Worm (Caenorhabditis elegans): ENCODE data around the gene F58G1.7.

Gene F58G1.7

ce11 chrII:12985813-12986212, 37.8 kb upstream of the F58G1.7 start:
- no peak for TF ChIP-seq nhr-67 (tag; optimal IDR thresholded peaks at IDR 0.05)
- TF ChIP-seq nhr-237 (tag; optimal IDR thresholded peaks at IDR 0.05), result no peak
- TF ChIP-seq unc-62 (GFP tag; optimal IDR thresholded peaks at IDR 0.05), result no peak
- TF ChIP-seq nfya-1 (tag; optimal IDR thresholded peaks at IDR 0.05; ENCODE audit: insufficient read depth), result no peak
- no peak for TF ChIP-seq skn-1 (tag; optimal IDR thresholded peaks at IDR 0.05)
- no peak for TF ChIP-seq unc-39 (tag; optimal IDR thresholded peaks at IDR 0.05)
- no peak for TF ChIP-seq egl-5 (tag; optimal IDR thresholded peaks at IDR 0.05)
- no peak for TF ChIP-seq nhr-12 (tag; optimal IDR thresholded peaks at IDR 0.05)
- TF ChIP-seq ceh-9 (tag; optimal IDR thresholded peaks at IDR 0.05), result no peak
- TF ChIP-seq ztf-4 (tag; optimal IDR thresholded peaks at IDR 0.05), result no peak
- no peak for TF ChIP-seq ZK546.5 (tag; optimal IDR thresholded peaks at IDR 0.05)
- no peak for TF ChIP-seq hmg-11 (tag; optimal IDR thresholded peaks at IDR 0.05)
- no peak for TF ChIP-seq tbx-2 (tag; optimal IDR thresholded peaks at IDR 0.05)
- TF ChIP-seq nhr-23 (tag; optimal IDR thresholded peaks at IDR 0.05), result no peak
- no peak for TF ChIP-seq mdl-1 (tag; optimal IDR thresholded peaks at IDR 0.05)

- TF ChIP-seq R02D3.7 (tag; optimal IDR thresholded peaks at IDR 0.05) (no peak), elt-1 (tag; optimal IDR thresholded peaks at IDR 0.05) (no peak), lin-39 (tag; optimal IDR thresholded peaks at IDR 0.05) (no peak), pqm-1 (tag; optimal IDR thresholded peaks at IDR 0.05) (no peak), nhr-12 (tag; optimal IDR thresholded peaks at IDR 0.05) (no peak), elt-2 (tag; optimal IDR thresholded peaks at IDR 0.05) (no peak), nhr-11 (tag; optimal IDR thresholded peaks at IDR 0.05) (no peak), tbx-2 (tag; optimal IDR thresholded peaks at IDR 0.05) (no peak), skn-1 (tag; optimal IDR thresholded peaks at IDR 0.05) (no peak), fkh-2 (tag; optimal IDR thresholded peaks at IDR 0.05) (no peak), snpc-4 (tag; optimal IDR thresholded peaks at IDR 0.05) (no peak), ztf-11 (tag; optimal IDR thresholded peaks at IDR 0.05) (no peak), daf-12 (tag; optimal IDR thresholded peaks at IDR 0.05) (no peak), nhr-25 (tag; optimal IDR thresholded peaks at IDR 0.05) (no peak), mdl-1 (tag; optimal IDR thresholded peaks at IDR 0.05) (no peak), pha-4 (tag; optimal IDR thresholded peaks at IDR 0.05) (no peak), nhr-237 (tag; optimal IDR thresholded peaks at IDR 0.05) (no peak), ceh-28 (tag; optimal IDR thresholded peaks at IDR 0.05) (no peak)
Measured at ce11 chrII:12984709-12985108, 36.7 kb upstream of the F58G1.7 start.

- TF ChIP-seq lin-39 (tag; optimal IDR thresholded peaks at IDR 0.05) (no peak), daf-12 (tag; optimal IDR thresholded peaks at IDR 0.05) (no peak), ztf-4 (tag; optimal IDR thresholded peaks at IDR 0.05) (no peak), mml-1 (tag; optimal IDR thresholded peaks at IDR 0.05) (no peak), nhr-11 (tag; optimal IDR thresholded peaks at IDR 0.05) (no peak), nhr-43 (tag; optimal IDR thresholded peaks at IDR 0.05; ENCODE audit: poor library complexity, severe bottlenecking) (no peak), mdl-1 (tag; optimal IDR thresholded peaks at IDR 0.05) (no peak), nhr-67 (tag; optimal IDR thresholded peaks at IDR 0.05) (no peak), ama-1 (optimal IDR thresholded peaks at IDR 0.05) (no peak), pqm-1 (tag; optimal IDR thresholded peaks at IDR 0.05) (peak; percentile 8), ZK546.5 (tag; optimal IDR thresholded peaks at IDR 0.05) (no peak), elt-2 (tag; optimal IDR thresholded peaks at IDR 0.05) (peak; percentile 76), ztf-11 (tag; optimal IDR thresholded peaks at IDR 0.05) (no peak), nhr-237 (tag; optimal IDR thresholded peaks at IDR 0.05) (no peak), nhr-23 (tag; optimal IDR thresholded peaks at IDR 0.05) (no peak)
Measured at ce11 chrII:12982830-12983229, 34.8 kb upstream of the F58G1.7 start.

- TF ChIP-seq unc-62 (GFP tag; optimal IDR thresholded peaks at IDR 0.05), result peak; percentile 17
- TF ChIP-seq elt-2 (tag; optimal IDR thresholded peaks at IDR 0.05), result peak; percentile 53
- TF ChIP-seq nhr-77 (tag; optimal IDR thresholded peaks at IDR 0.05), result no peak
- TF ChIP-seq nhr-12 (tag; optimal IDR thresholded peaks at IDR 0.05), result no peak
- peak; percentile 14 for TF ChIP-seq nhr-25 (tag; optimal IDR thresholded peaks at IDR 0.05)
- TF ChIP-seq nhr-28 (tag; optimal IDR thresholded peaks at IDR 0.05), result no peak
- peak; percentile 48 for TF ChIP-seq pha-4 (tag; optimal IDR thresholded peaks at IDR 0.05)
- no peak for TF ChIP-seq nhr-23 (tag; optimal IDR thresholded peaks at IDR 0.05)
- TF ChIP-seq elt-1 (tag; optimal IDR thresholded peaks at IDR 0.05), result peak; percentile 92
- no peak for TF ChIP-seq mml-1 (tag; optimal IDR thresholded peaks at IDR 0.05)
- TF ChIP-seq aly-2 (tag; optimal IDR thresholded peaks at IDR 0.05), result no peak
- no peak for TF ChIP-seq egl-5 (tag; optimal IDR thresholded peaks at IDR 0.05)
Measured at ce11 chrII:12981980-12982575, 34.0 kb upstream of the F58G1.7 start.

Measured in whole organism, L3 larva.